Worm (Caenorhabditis elegans) whole organism, late embryonic: ENCODE data around the gene mlc-7.

Experiments
- ceh-14 ChIP-seq: sonication (generic microtip); optimal IDR thresholded peaks from 2 replicates; lab custom pipeline; 2016; ENCODE audit warnings: missing genotype, missing genetic modification characterization, missing compliant biosample characterization
- ceh-19 ChIP-seq: fragments of 200-800 bp; sonication (Bioruptor generic); optimal IDR thresholded peaks from 2 replicates; lab custom pipeline; 2018; ENCODE audit warnings: mild to moderate bottlenecking, missing genetic modification characterization, missing compliant biosample characterization
- fkh-10 ChIP-seq: fragments of 150-350 bp; optimal IDR thresholded peaks from 2 replicates; lab custom pipeline; 2014; ENCODE audit warnings: missing biosample characterization, missing genetic modification reagents, missing genetic modification characterization
- hlh-30 ChIP-seq: sonication (generic microtip); optimal IDR thresholded peaks from 2 replicates; lab custom pipeline; 2017; ENCODE audit warnings: antibody characterized with exemption, missing genetic modification characterization, missing compliant biosample characterization; ENCODE audit not compliant: insufficient read depth
- mec-3 ChIP-seq: sonication (generic microtip); optimal IDR thresholded peaks from 2 replicates; lab custom pipeline; 2016; ENCODE audit warnings: borderline replicate concordance, missing genetic modification characterization, missing compliant biosample characterization
- nhr-11 ChIP-seq: fragments of 150-350 bp; optimal IDR thresholded peaks from 2 replicates; lab custom pipeline; 2014; ENCODE audit warnings: missing biosample characterization, missing genetic modification characterization

DNA sequence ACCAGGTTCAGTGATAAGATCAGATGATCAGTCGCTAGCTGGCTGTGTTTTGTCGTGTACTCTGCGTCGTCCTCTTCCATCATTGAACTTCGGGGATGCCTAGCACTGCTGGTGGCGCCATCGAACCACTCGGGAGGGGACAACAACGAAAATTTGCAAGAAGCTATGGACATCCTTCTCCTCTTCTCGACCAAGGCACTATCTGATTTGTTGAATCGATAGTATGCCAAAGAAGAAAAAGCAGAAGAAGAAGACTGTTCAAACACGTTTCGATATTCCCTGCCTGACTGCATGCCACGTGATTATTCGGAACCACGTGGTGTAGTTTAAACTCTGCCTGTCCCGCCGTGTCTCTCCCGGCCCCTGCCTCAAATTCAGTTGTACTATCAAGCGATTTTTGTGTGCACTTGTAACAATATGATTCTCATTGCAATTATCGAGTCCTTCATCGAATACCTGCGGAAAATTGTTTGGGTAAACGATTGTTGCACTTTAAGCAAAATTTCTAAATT lies 31.9 kb upstream of the mlc-7 start:
- TF ChIP-seq nhr-11 (tag; lab: Kevin White, UChicago) (no peak), ceh-14 (tag; lab: Kevin White, UChicago) (no peak), hlh-30 (tag; lab: Kevin White, UChicago) (peak; percentile 56), mec-3 (no peak), fkh-10 (GFP tag; lab: Kevin White, UChicago) (no peak), ceh-19 (no peak)
